Worm (Caenorhabditis elegans): Measurements from ENCODE around the gene spe-26.
A peak's percentile ranks its signal among the peaks of the same experiment; 100 is the strongest.

Gene spe-26

DNA sequence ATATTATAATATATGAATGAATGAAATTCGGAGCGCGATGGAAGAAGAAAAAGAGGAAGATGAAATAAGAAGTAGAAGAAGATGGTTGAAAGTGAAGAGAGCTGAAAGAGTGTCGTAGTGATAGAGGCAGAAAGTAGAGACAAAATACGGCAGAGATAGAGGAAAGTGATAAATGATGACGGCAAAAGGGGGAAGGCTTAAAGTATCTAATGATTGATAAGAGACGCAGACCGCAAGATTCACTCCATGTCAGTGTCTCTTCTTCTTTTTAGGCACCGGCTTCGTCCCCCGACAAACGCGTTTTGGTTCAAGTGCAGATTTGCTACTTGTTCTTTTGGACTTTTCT is 49.4 kb downstream of the spe-26 start:
- TF ChIP-seq nhr-77 (tag; optimal IDR thresholded peaks at IDR 0.05) = peak; percentile 39
- peak; percentile 80 for TF ChIP-seq lin-14 (GFP tag; optimal IDR thresholded peaks at IDR 0.05)
- peak; percentile 87 for TF ChIP-seq jun-1 (tag; optimal IDR thresholded peaks at IDR 0.05)
- TF ChIP-seq unc-130 (tag; optimal IDR thresholded peaks at IDR 0.05) = no peak
- TF ChIP-seq nhr-71 (tag; optimal IDR thresholded peaks at IDR 0.05) = peak; percentile 85
- no peak for TF ChIP-seq C04F5.9 (tag; optimal IDR thresholded peaks at IDR 0.05)
- no peak for TF ChIP-seq ceh-63 (GFP tag; optimal IDR thresholded peaks at IDR 0.05)
- peak; percentile 98 for TF ChIP-seq blmp-1 (tag; optimal IDR thresholded peaks at IDR 0.05)
- TF ChIP-seq mab-9 (GFP tag; IDR thresholded peaks at IDR 0.05) = 0 out of 2 replicates have a peak, but pooled peaks have one; percentile 10
- TF ChIP-seq elt-3 (tag; optimal IDR thresholded peaks at IDR 0.05) = peak in 3 of 6 experiments; percentile 39 to 90 (median 60)
- TF ChIP-seq efl-3 (GFP tag; optimal IDR thresholded peaks at IDR 0.05) = no peak
- peak; percentile 71 for TF ChIP-seq nhr-20 (tag; optimal IDR thresholded peaks at IDR 0.05)
- no peak for TF ChIP-seq ceh-8 (GFP tag; optimal IDR thresholded peaks at IDR 0.05)
- TF ChIP-seq Y116A8C.19 (tag; optimal IDR thresholded peaks at IDR 0.05; ENCODE audit: borderline replicate concordance) = no peak
- peak; percentile 47 for TF ChIP-seq snu-23 (GFP tag; optimal IDR thresholded peaks at IDR 0.05)
- peak; percentile 75 for TF ChIP-seq egl-13 (tag; optimal IDR thresholded peaks at IDR 0.05)
- no peak for TF ChIP-seq C34B4.2 (tag; optimal IDR thresholded peaks at IDR 0.05)
- TF ChIP-seq nhr-11 (tag; optimal IDR thresholded peaks at IDR 0.05) = peak; percentile 41
- no peak for TF ChIP-seq tlp-1 (tag; optimal IDR thresholded peaks at IDR 0.05)
- TF ChIP-seq pag-3 (tag; optimal IDR thresholded peaks at IDR 0.05; ENCODE audit: borderline replicate concordance, insufficient read depth) = no peak
- no peak for TF ChIP-seq zip-4 (GFP tag; optimal IDR thresholded peaks at IDR 0.05)
- no peak for TF ChIP-seq F16B12.6 (tag; optimal IDR thresholded peaks at IDR 0.05)
- peak; percentile 63 for TF ChIP-seq fos-1 (tag; optimal IDR thresholded peaks at IDR 0.05)
- TF ChIP-seq grh-1 (GFP tag; IDR thresholded peaks at IDR 0.05) = peak; percentile 31
- TF ChIP-seq tbx-2 (tag; optimal IDR thresholded peaks at IDR 0.05) = peak; percentile 9
- no peak for TF ChIP-seq hlh-17 (GFP tag; optimal IDR thresholded peaks at IDR 0.05; ENCODE audit: borderline replicate concordance)
- peak; percentile 67 for TF ChIP-seq nhr-47 (tag; optimal IDR thresholded peaks at IDR 0.05)
- no peak for TF ChIP-seq isw-1 (GFP tag; IDR thresholded peaks at IDR 0.05)
- no peak for TF ChIP-seq aly-2 (tag; optimal IDR thresholded peaks at IDR 0.05)
- TF ChIP-seq sptf-1 (tag; optimal IDR thresholded peaks at IDR 0.05) = no peak
- peak; percentile 58 for TF ChIP-seq nhr-90 (tag; optimal IDR thresholded peaks at IDR 0.05; ENCODE audit: poor library complexity)
- peak; percentile 78 for TF ChIP-seq pax-3 (tag; optimal IDR thresholded peaks at IDR 0.05)
- TF ChIP-seq xbp-1 (tag; optimal IDR thresholded peaks at IDR 0.05) = peak; percentile 13
- TF ChIP-seq nhr-237 (tag; optimal IDR thresholded peaks at IDR 0.05) = no peak
- peak; percentile 91 for TF ChIP-seq elt-2 (tag; optimal IDR thresholded peaks at IDR 0.05)
- peak; percentile 67 for TF ChIP-seq lin-39 (tag; optimal IDR thresholded peaks at IDR 0.05)
- TF ChIP-seq fkh-8 (tag; optimal IDR thresholded peaks at IDR 0.05) = peak; percentile 88
- peak; percentile 71 for TF ChIP-seq rnt-1 (tag; optimal IDR thresholded peaks at IDR 0.05)
- TF ChIP-seq lin-13 (GFP tag; optimal IDR thresholded peaks at IDR 0.05) = peak; percentile 8
- TF ChIP-seq mdl-1 (tag; optimal IDR thresholded peaks at IDR 0.05) = peak in 1 of 2 experiments; percentile 45
- TF ChIP-seq sox-4 (tag; optimal IDR thresholded peaks at IDR 0.05) = peak; percentile 32
- TF ChIP-seq fkh-4 (tag; optimal IDR thresholded peaks at IDR 0.05; ENCODE audit: borderline replicate concordance) = no peak
- TF ChIP-seq unc-98 (GFP tag; IDR thresholded peaks at IDR 0.05) = no peak
- TF ChIP-seq nhr-85 (tag) = peak; percentile 68
- peak; percentile 46 for TF ChIP-seq C16A3.4 (tag; optimal IDR thresholded peaks at IDR 0.05)
- TF ChIP-seq lsy-2 (tag; optimal IDR thresholded peaks at IDR 0.05) = peak; percentile 25 to 61
- TF ChIP-seq ces-1 (GFP tag; optimal IDR thresholded peaks at IDR 0.05) = no peak
- TF ChIP-seq zag-1 (tag; optimal IDR thresholded peaks at IDR 0.05) = no peak
- TF ChIP-seq swsn-7 (tag; optimal IDR thresholded peaks at IDR 0.05) = peak; percentile 64
- peak in 1 of 2 experiments; percentile 45 for TF ChIP-seq egl-27 (tag; optimal IDR thresholded peaks at IDR 0.05)
- peak in 1 of 3 experiments; percentile 40 for TF ChIP-seq ceh-82 (tag; optimal IDR thresholded peaks at IDR 0.05)
- TF ChIP-seq nhr-12 (tag; optimal IDR thresholded peaks at IDR 0.05) = no peak
- no peak for TF ChIP-seq unc-30 (tag; optimal IDR thresholded peaks at IDR 0.05)
